Fruit fly (Drosophila melanogaster) whole organism: ENCODE data around the gene isoQC.

Experiments used
- psq ChIP-seq: fragments of >200 bp; optimal IDR thresholded peaks from 2 replicates; lab custom pipeline; 2017
- usp ChIP-seq: fragments of >200 bp; optimal IDR thresholded peaks from 2 replicates; lab custom pipeline; 2017; ENCODE audit warnings: missing biosample characterization, missing genetic modification characterization, mixed read lengths

DNA sequence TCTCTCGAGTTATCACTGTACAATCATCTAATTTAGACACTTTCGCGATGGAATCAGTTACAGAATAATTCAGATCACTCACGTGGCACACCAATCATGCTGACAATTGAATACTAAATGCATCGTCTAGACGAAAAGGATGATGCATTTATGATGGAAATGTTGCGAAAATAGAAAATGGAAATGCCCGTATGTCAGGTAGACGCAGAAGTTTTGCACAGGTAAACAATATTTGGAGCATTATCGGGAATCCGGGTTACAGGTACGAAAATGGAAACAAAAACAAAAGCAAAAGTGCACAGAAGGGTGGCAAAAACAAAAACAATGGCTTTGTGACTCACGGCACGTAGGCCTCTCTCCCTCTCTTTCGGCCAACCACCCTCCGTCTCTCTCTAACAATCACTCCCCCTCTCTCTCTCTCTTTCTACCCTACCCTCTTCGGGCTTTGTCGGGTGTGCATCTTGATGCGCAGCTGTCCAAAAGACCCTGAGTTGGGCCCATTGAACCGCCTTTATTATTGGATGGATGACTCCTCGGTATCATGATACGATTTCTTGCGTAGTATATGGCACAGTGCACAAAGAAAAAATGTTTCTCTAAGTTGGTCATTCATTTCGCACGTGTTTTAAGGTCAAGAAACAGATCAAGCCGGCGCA, 43.0 kb downstream of the isoQC start:
- no peak for TF ChIP-seq psq (lab: Kevin White, UChicago)
- no peak for TF ChIP-seq usp
